Fruit fly (Drosophila melanogaster) whole organism, embryonic: ENCODE results near the gene CG18563.
A peak's percentile ranks its signal among the peaks of the same experiment; 100 is the strongest.

Experiments
- Ada2b ChIP-seq: fragments of 200-800 bp; sonication (Bioruptor generic); IDR thresholded peaks from 2 replicates; pipeline ENCODE4 v1.3.6; 2022; ENCODE audit warnings: missing biosample characterization, missing genetic modification characterization
- Aef1 ChIP-seq: fragments of 200-800 bp; sonication (Bioruptor generic); IDR thresholded peaks from 3 replicates; pipeline ENCODE4 v1.3.6; 2022; ENCODE audit warnings: missing biosample characterization, missing genetic modification characterization
- Atf6 ChIP-seq: fragments of 200-800 bp; sonication (Bioruptor generic); IDR thresholded peaks from 2 replicates; pipeline ENCODE4 v1.3.6; 2022; ENCODE audit warnings: missing biosample characterization, missing genetic modification characterization
- CG10209 ChIP-seq: fragments of 200-800 bp; sonication (Bioruptor generic); optimal IDR thresholded peaks from 3 replicates; lab custom pipeline; 2017; ENCODE audit warnings: missing biosample characterization, mild to moderate bottlenecking, missing genetic modification characterization, missing genetic modification reagents
- CG12155 ChIP-seq: fragments of 200-800 bp; sonication (Bioruptor generic); optimal IDR thresholded peaks from 3 replicates; lab custom pipeline; 2016; ENCODE audit warnings: missing biosample characterization, missing genetic modification characterization
- CG13296 ChIP-seq: fragments of 200-800 bp; sonication (Bioruptor generic); optimal IDR thresholded peaks from 3 replicates; lab custom pipeline; 2018; ENCODE audit warnings: missing biosample characterization, mild to moderate bottlenecking, missing genetic modification characterization
- CG13775 ChIP-seq: fragments of 200-800 bp; sonication (Bioruptor generic); optimal IDR thresholded peaks from 3 replicates; lab custom pipeline; 2017; ENCODE audit warnings: missing biosample characterization, mild to moderate bottlenecking, missing genetic modification characterization
- CG14014 ChIP-seq: fragments of 200-800 bp; sonication (Bioruptor generic); IDR thresholded peaks from 2 replicates; pipeline ENCODE4 v1.3.6; 2022; ENCODE audit warnings: missing biosample characterization, missing genetic modification characterization
- CG15514 ChIP-seq: fragments of 200-800 bp; sonication (Bioruptor generic); optimal IDR thresholded peaks from 3 replicates; lab custom pipeline; 2017; ENCODE audit warnings: missing biosample characterization, missing genetic modification characterization, mild to moderate bottlenecking, moderate library complexity, missing genetic modification reagents
- CG1602 ChIP-seq: fragments of 200-800 bp; sonication (Bioruptor generic); optimal IDR thresholded peaks from 3 replicates; lab custom pipeline; 2016; ENCODE audit warnings: missing biosample characterization, missing genetic modification characterization
- CG18599 ChIP-seq: fragments of 200-800 bp; sonication (Bioruptor generic); optimal IDR thresholded peaks from 3 replicates; lab custom pipeline; 2017; ENCODE audit warnings: missing biosample characterization, missing genetic modification characterization, mild to moderate bottlenecking, moderate library complexity, missing genetic modification reagents
- CG18619 ChIP-seq: fragments of 200-800 bp; sonication (Bioruptor generic); optimal IDR thresholded peaks from 3 replicates; lab custom pipeline; 2017; ENCODE audit warnings: missing biosample characterization, mild to moderate bottlenecking, missing genetic modification characterization
- CG2120 ChIP-seq: fragments of 200-800 bp; sonication (Bioruptor generic); optimal IDR thresholded peaks from 3 replicates; lab custom pipeline; 2016; ENCODE audit warnings: missing biosample characterization, missing genetic modification characterization
- CG2129 ChIP-seq: fragments of 200-800 bp; sonication (Bioruptor generic); IDR thresholded peaks from 2 replicates; pipeline ENCODE4 v1.3.6; 2022; ENCODE audit warnings: missing biosample characterization, missing genetic modification characterization; ENCODE audit not compliant: partially characterized antibody
- CG2678 ChIP-seq: fragments of 200-800 bp; sonication (Bioruptor generic); optimal IDR thresholded peaks from 3 replicates; lab custom pipeline; 2019; ENCODE audit warnings: missing biosample characterization, mild to moderate bottlenecking, missing genetic modification characterization, moderate library complexity
- CG30403 ChIP-seq: fragments of 200-800 bp; sonication (Bioruptor generic); optimal IDR thresholded peaks from 3 replicates; lab custom pipeline; 2016; ENCODE audit warnings: missing biosample characterization, missing genetic modification characterization
- CG3281 ChIP-seq: fragments of 200-800 bp; sonication (Bioruptor generic); optimal IDR thresholded peaks from 3 replicates; lab custom pipeline; 2017; ENCODE audit warnings: missing biosample characterization, mild to moderate bottlenecking, missing genetic modification characterization
- CG4404 ChIP-seq: fragments of 200-800 bp; sonication (Bioruptor generic); IDR thresholded peaks from 2 replicates; pipeline ENCODE4 v1.3.6; 2022; ENCODE audit warnings: missing biosample characterization, missing genetic modification characterization
- CG6689 ChIP-seq: fragments of 200-800 bp; sonication (Bioruptor generic); IDR thresholded peaks from 2 replicates; pipeline ENCODE4 v1.3.6; 2022; ENCODE audit warnings: missing biosample characterization, missing genetic modification characterization
- CG7745 ChIP-seq: fragments of 200-800 bp; sonication (Bioruptor generic); optimal IDR thresholded peaks from 2 replicates; lab custom pipeline; 2018; ENCODE audit warnings: missing biosample characterization, mild to moderate bottlenecking, missing genetic modification characterization, moderate library complexity
- D19B ChIP-seq: fragments of 200-800 bp; sonication (Bioruptor generic); optimal IDR thresholded peaks from 2 replicates; lab custom pipeline; 2017; ENCODE audit warnings: missing biosample characterization, mild to moderate bottlenecking, missing genetic modification characterization
- Deaf1 ChIP-seq: fragments of 200-800 bp; optimal IDR thresholded peaks from 3 replicates; lab custom pipeline; 2019; ENCODE audit warnings: missing biosample characterization, mild to moderate bottlenecking, missing genetic modification characterization, moderate library complexity
- Dek ChIP-seq: fragments of 200-800 bp; sonication (Bioruptor generic); optimal IDR thresholded peaks from 3 replicates; lab custom pipeline; 2019; ENCODE audit warnings: missing biosample characterization, mild to moderate bottlenecking, missing genetic modification characterization, moderate library complexity
- Drgx ChIP-seq: fragments of 200-800 bp; sonication (Bioruptor generic); IDR thresholded peaks from 2 replicates; pipeline ENCODE4 v1.3.6; 2022; ENCODE audit warnings: missing biosample characterization, missing genetic modification characterization
- Fer3 ChIP-seq: fragments of 200-800 bp; sonication (Bioruptor generic); optimal IDR thresholded peaks from 2 replicates; lab custom pipeline; 2018; ENCODE audit warnings: missing biosample characterization, mild to moderate bottlenecking, missing genetic modification characterization, moderate library complexity
- Hr78 ChIP-seq, 2 experiments: fragments of 200-800 bp in 1 of 2; fragments of >200 bp in 1 of 2; sonication (Bioruptor generic) in 1 of 2; optimal IDR thresholded peaks; 2 replicates each; lab custom pipeline; 2017 to 2019; ENCODE audit warnings: missing biosample characterization in 2 of 2, missing genetic modification characterization in 2 of 2, mild to moderate bottlenecking in 1 of 2, moderate library complexity in 1 of 2
- Lhr ChIP-seq: fragments of 200-800 bp; sonication (Bioruptor generic); optimal IDR thresholded peaks from 3 replicates; lab custom pipeline; 2017; ENCODE audit warnings: mild to moderate bottlenecking, missing biosample characterization, missing genetic modification reagents, missing genetic modification characterization
- Med ChIP-seq: fragments of 200-800 bp; sonication (Bioruptor generic); peaks from one replicate; lab custom pipeline; 2016; ENCODE audit warnings: missing biosample characterization, missing genetic modification characterization, mild to moderate bottlenecking, inconsistent platforms, moderate library complexity
- Meics ChIP-seq: fragments of 200-800 bp; sonication (Bioruptor generic); optimal IDR thresholded peaks from 2 replicates; lab custom pipeline; 2017; ENCODE audit warnings: missing biosample characterization, mild to moderate bottlenecking, missing genetic modification characterization
- Oli ChIP-seq: fragments of 200-800 bp; sonication (Bioruptor generic); optimal IDR thresholded peaks from 2 replicates; lab custom pipeline; 2018; ENCODE audit warnings: missing biosample characterization, mild to moderate bottlenecking, missing genetic modification characterization, moderate library complexity
- Sox102F ChIP-seq: fragments of 200-800 bp; sonication (Bioruptor generic); optimal IDR thresholded peaks from 2 replicates; lab custom pipeline; 2018; ENCODE audit warnings: missing biosample characterization, mild to moderate bottlenecking, missing genetic modification characterization, moderate library complexity
- bsh ChIP-seq, 2 experiments: fragments of 200-800 bp; sonication (Bioruptor generic); optimal IDR thresholded peaks; 2 replicates each; lab custom pipeline; 2017 to 2018; ENCODE audit warnings: mild to moderate bottlenecking in 2 of 2, missing biosample characterization in 2 of 2, missing genetic modification characterization in 2 of 2, moderate library complexity in 1 of 2
- cwo ChIP-seq: fragments of 200-800 bp; sonication (Bioruptor generic); optimal IDR thresholded peaks from 3 replicates; lab custom pipeline; 2017; ENCODE audit warnings: missing biosample characterization, missing genetic modification characterization, mild to moderate bottlenecking, moderate library complexity, missing genetic modification reagents
- disco-r ChIP-seq: fragments of 200-800 bp; sonication (Bioruptor generic); optimal IDR thresholded peaks from 2 replicates; lab custom pipeline; 2016; ENCODE audit warnings: missing biosample characterization, missing genetic modification characterization
- dmrt99B ChIP-seq: fragments of 200-800 bp; sonication (Bioruptor generic); optimal IDR thresholded peaks from 2 replicates; lab custom pipeline; 2018; ENCODE audit warnings: missing biosample characterization, mild to moderate bottlenecking, missing genetic modification characterization, moderate library complexity
- grn ChIP-seq: fragments of 200-800 bp; sonication (Bioruptor generic); optimal IDR thresholded peaks from 3 replicates; lab custom pipeline; 2017; ENCODE audit warnings: missing biosample characterization, missing genetic modification characterization
- lab ChIP-seq: fragments of 200-800 bp; sonication (Bioruptor generic); optimal IDR thresholded peaks from 3 replicates; lab custom pipeline; 2017; ENCODE audit warnings: missing biosample characterization, missing genetic modification characterization, mild to moderate bottlenecking, moderate library complexity, missing genetic modification reagents
- pan ChIP-seq, 4 experiments: fragments of >200 bp in 3 of 4; fragments of 200-800 bp in 1 of 4; sonication (Bioruptor generic) in 1 of 4; optimal IDR thresholded peaks in 3 of 4; IDR thresholded peaks in 1 of 4; 2 replicates each; pipeline versions ENCODE4 v1.3.6 to Lab custom; 2017 to 2022; ENCODE audit warnings: missing biosample characterization in 2 of 4, missing genetic modification characterization in 2 of 4, mixed read lengths in 1 of 4
- prd ChIP-seq, 3 experiments: fragments of >200 bp in 2 of 3; fragments of 200-800 bp in 1 of 3; sonication (Bioruptor generic) in 1 of 3; optimal IDR thresholded peaks in 2 of 3; IDR thresholded peaks in 1 of 3; 2 replicates in 2 of 3; 3 replicates in 1 of 3; pipeline versions ENCODE4 v1.3.6 to Lab custom; 2017 to 2022; ENCODE audit warnings: missing biosample characterization in 1 of 3, missing genetic modification characterization in 1 of 3
- row ChIP-seq: fragments of 200-800 bp; sonication (Bioruptor generic); IDR thresholded peaks from 3 replicates; pipeline ENCODE4 v1.3.6; 2022; ENCODE audit warnings: missing biosample characterization, missing genetic modification characterization
- slbo ChIP-seq: fragments of 200-800 bp; sonication (Bioruptor generic); IDR thresholded peaks from 2 replicates; pipeline ENCODE4 v1.3.6; 2022; ENCODE audit warnings: missing biosample characterization, missing genetic modification characterization
- ssp ChIP-seq: fragments of 200-800 bp; sonication (Bioruptor generic); IDR thresholded peaks from 2 replicates; pipeline ENCODE4 v1.3.6; 2022; ENCODE audit warnings: missing biosample characterization, missing genetic modification characterization
- tup ChIP-seq: fragments of 200-800 bp; sonication (Bioruptor generic); optimal IDR thresholded peaks from 2 replicates; lab custom pipeline; 2016; ENCODE audit warnings: missing biosample characterization, mild to moderate bottlenecking, missing genetic modification characterization, moderate library complexity
- unc-4 ChIP-seq: fragments of 200-800 bp; sonication (Bioruptor generic); IDR thresholded peaks from 2 replicates; pipeline ENCODE4 v1.3.6; 2022; ENCODE audit warnings: missing biosample characterization, missing genetic modification characterization; ENCODE audit not compliant: partially characterized antibody
- unpg ChIP-seq: fragments of 200-800 bp; sonication (Bioruptor generic); optimal IDR thresholded peaks from 3 replicates; lab custom pipeline; 2018; ENCODE audit warnings: missing biosample characterization, mild to moderate bottlenecking, missing genetic modification characterization, moderate library complexity
- vvl ChIP-seq: fragments of 200-800 bp; sonication (Bioruptor generic); IDR thresholded peaks from 2 replicates; pipeline ENCODE4 v1.3.6; 2022; ENCODE audit warnings: missing biosample characterization, missing genetic modification characterization

The CG18563 gene

DNA sequence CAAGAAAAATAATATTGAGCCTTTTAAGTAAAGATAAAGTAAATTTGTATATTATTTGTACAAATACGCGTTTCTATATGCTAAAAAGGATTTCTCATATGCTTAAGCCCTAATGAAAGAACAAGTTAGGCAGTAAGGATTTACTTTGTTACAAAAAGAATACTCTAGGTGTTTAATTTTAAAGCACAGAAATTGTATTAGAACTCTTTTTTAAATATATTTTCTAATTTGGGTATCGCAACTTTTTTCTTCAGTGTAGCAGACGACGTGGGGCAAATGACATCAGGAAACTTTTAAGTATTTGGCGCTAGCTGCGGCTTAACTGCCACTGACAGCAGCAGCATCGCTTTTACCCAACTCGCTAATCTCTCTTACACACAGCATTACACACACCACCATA is 35.8 kb downstream of the CG18563 start (continued):
- no peak for TF ChIP-seq Lhr (GFP tag; lab: Kevin White, UChicago)
- TF ChIP-seq CG2129 (GFP tag; lab: Robert Waterston, UW), result no peak
- peak; percentile 10 for TF ChIP-seq CG18619 (GFP tag; lab: Kevin White, UChicago)
- TF ChIP-seq Med (GFP tag; lab: Kevin White, UChicago), result peak; percentile 61
- peak; percentile 27 for TF ChIP-seq CG2678
- no peak for TF ChIP-seq CG7745 (tag; lab: Kevin White, UChicago)
- TF ChIP-seq unpg, result peak; percentile 1
- TF ChIP-seq tup (GFP tag; lab: Kevin White, UChicago), result no peak

DNA sequence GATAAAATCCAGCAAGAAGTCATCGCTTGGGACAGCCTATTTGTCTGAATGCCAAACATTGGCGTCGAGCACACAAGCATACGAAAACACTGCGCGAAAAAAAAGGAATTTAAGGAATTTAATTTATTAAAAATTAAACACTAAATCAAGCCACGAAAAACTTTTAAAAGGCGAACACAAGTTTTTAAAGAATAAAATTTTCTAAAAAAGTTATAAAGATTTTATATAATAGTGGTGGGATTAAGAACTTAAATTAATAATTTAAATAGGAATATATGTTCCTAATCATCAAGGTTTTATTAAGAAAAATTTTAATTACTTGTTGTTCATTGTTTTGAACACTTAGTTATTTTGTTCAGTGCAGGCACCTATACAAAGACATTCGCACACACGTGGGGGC is 36.5 kb downstream of the CG18563 start:
- peak; percentile 37 for TF ChIP-seq CG2120 (GFP tag; lab: Kevin White, UChicago)
- 0 out of 2 replicates have a peak, but pooled peaks have one; percentile 15 for TF ChIP-seq CG6689 (GFP tag; lab: Robert Waterston, UW)
- TF ChIP-seq Fer3 (tag; lab: Kevin White, UChicago), result peak; percentile 10
- peak; percentile 48 for TF ChIP-seq dmrt99B
- peak; percentile 60 for TF ChIP-seq Sox102F (GFP tag; lab: Kevin White, UChicago)
- TF ChIP-seq pan (optimal IDR thresholded peaks at IDR 0.05; lab: Kevin White, UChicago), result no peak
- peak in 1 of 2 experiments; percentile 44 for TF ChIP-seq pan (GFP tag; optimal IDR thresholded peaks at IDR 0.05 in 1 of 2, IDR thresholded peaks at IDR 0.05 in 1 of 2)
- no peak for TF ChIP-seq prd (optimal IDR thresholded peaks at IDR 0.05; lab: Kevin White, UChicago)
- TF ChIP-seq prd (GFP tag; IDR thresholded peaks at IDR 0.05; lab: Robert Waterston, UW), result peak; percentile 43
- TF ChIP-seq CG13296 (GFP tag; lab: Kevin White, UChicago), result peak; percentile 3
- peak; percentile 44 for TF ChIP-seq CG3281 (GFP tag; lab: Kevin White, UChicago)
- TF ChIP-seq Deaf1, result no peak
- TF ChIP-seq CG13775 (GFP tag; lab: Kevin White, UChicago), result peak; percentile 12
- TF ChIP-seq disco-r (GFP tag; lab: Kevin White, UChicago), result no peak
- peak; percentile 61 for TF ChIP-seq CG2678
- no peak for TF ChIP-seq Hr78 (GFP tag; optimal IDR thresholded peaks at IDR 0.05; lab: Kevin White, UChicago)
- peak; percentile 17; the same call in 1 of the 2 replicates for TF ChIP-seq Ada2b
- no peak for TF ChIP-seq ssp (GFP tag; lab: Robert Waterston, UW)
- TF ChIP-seq cwo (GFP tag; lab: Kevin White, UChicago), result peak; percentile 3
- peak; percentile 3 for TF ChIP-seq CG15514
- peak; percentile 27 for TF ChIP-seq CG18599 (GFP tag; lab: Kevin White, UChicago)
- TF ChIP-seq bsh (GFP tag; optimal IDR thresholded peaks at IDR 0.05; lab: Kevin White, UChicago), result no peak
- TF ChIP-seq vvl (GFP tag; lab: Robert Waterston, UW), result no peak
- TF ChIP-seq Dek, result peak; percentile 1
- TF ChIP-seq lab (GFP tag; lab: Kevin White, UChicago), result peak; percentile 57
- TF ChIP-seq Aef1 (GFP tag; lab: Robert Waterston, UW), result 0 out of 3 replicates have a peak, but pooled peaks have one; percentile 20
- TF ChIP-seq Oli (tag; lab: Kevin White, UChicago), result peak; percentile 47
- peak; percentile 15 for TF ChIP-seq CG12155
- TF ChIP-seq CG4404 (GFP tag; lab: Robert Waterston, UW), result peak; percentile 25; the same call in 1 of the 2 replicates
- TF ChIP-seq slbo, result peak; percentile 49; the same call in 1 of the 2 replicates
- TF ChIP-seq grn, result no peak
- no peak for TF ChIP-seq unc-4 (GFP tag; lab: Robert Waterston, UW)
- TF ChIP-seq CG1602, result no peak
- peak; percentile 49 for TF ChIP-seq Atf6 (GFP tag; lab: Robert Waterston, UW)
- peak; percentile 28 for TF ChIP-seq CG10209 (GFP tag; lab: Kevin White, UChicago)
- TF ChIP-seq row (GFP tag; lab: Robert Waterston, UW), result peak; percentile 43
- TF ChIP-seq CG14014 (GFP tag; lab: Robert Waterston, UW), result 0 out of 2 replicates have a peak, but pooled peaks have one; percentile 19
- peak; percentile 45 for TF ChIP-seq Meics
- TF ChIP-seq D19B (GFP tag; lab: Kevin White, UChicago), result peak; percentile 0
- TF ChIP-seq Drgx (GFP tag; lab: Robert Waterston, UW), result 0 out of 2 replicates have a peak, but pooled peaks have one; percentile 34
- peak; percentile 28 for TF ChIP-seq CG30403
